Fruit fly (Drosophila melanogaster) whole organism, embryonic: Measurements from ENCODE around the gene yellow-f.

Source experiments
- Aef1 ChIP-seq: fragments of 200-800 bp; sonication (Bioruptor generic); IDR thresholded peaks from 3 replicates; pipeline ENCODE4 v1.3.6; 2022; ENCODE audit warnings: missing biosample characterization, missing genetic modification characterization
- C15 ChIP-seq: fragments of 200-800 bp; sonication (Bioruptor generic); IDR thresholded peaks from 3 replicates; pipeline ENCODE4 v1.3.6; 2022; ENCODE audit warnings: missing biosample characterization, missing genetic modification characterization
- CG10147 ChIP-seq: fragments of 200-800 bp; sonication (Bioruptor generic); optimal IDR thresholded peaks from 2 replicates; lab custom pipeline; 2019; ENCODE audit warnings: missing biosample characterization, mild to moderate bottlenecking, missing genetic modification characterization, moderate library complexity
- CG10366 ChIP-seq: fragments of 200-800 bp; sonication (Bioruptor generic); IDR thresholded peaks from 2 replicates; pipeline ENCODE4 v1.3.6; 2022; ENCODE audit warnings: missing biosample characterization, missing genetic modification characterization
- CG10565 ChIP-seq: fragments of 200-800 bp; sonication (Bioruptor generic); optimal IDR thresholded peaks from 3 replicates; lab custom pipeline; 2016; ENCODE audit warnings: missing biosample characterization, mild to moderate bottlenecking, missing genetic modification characterization
- CG13894 ChIP-seq: fragments of 200-800 bp; sonication (Bioruptor generic); optimal IDR thresholded peaks from 3 replicates; lab custom pipeline; 2018; ENCODE audit warnings: missing biosample characterization, mild to moderate bottlenecking, missing genetic modification characterization, moderate library complexity
- CG14860 ChIP-seq: fragments of 200-800 bp; sonication (Bioruptor generic); IDR thresholded peaks from 3 replicates; pipeline ENCODE4 v1.3.6; 2022; ENCODE audit warnings: missing biosample characterization, missing genetic modification characterization; ENCODE audit not compliant: partially characterized antibody
- CG16779 ChIP-seq: fragments of 200-800 bp; sonication (Bioruptor generic); IDR thresholded peaks from 2 replicates; pipeline ENCODE4 v1.3.6; 2022; ENCODE audit warnings: missing biosample characterization, missing genetic modification characterization
- CG2889 ChIP-seq: fragments of 200-800 bp; sonication (Bioruptor generic); IDR thresholded peaks from 3 replicates; pipeline ENCODE4 v1.3.6; 2022; ENCODE audit warnings: missing biosample characterization, missing genetic modification characterization
- CG32532 ChIP-seq: fragments of 200-800 bp; sonication (Bioruptor generic); IDR thresholded peaks from 2 replicates; pipeline ENCODE4 v1.3.6; 2022; ENCODE audit warnings: missing biosample characterization, missing genetic modification characterization
- CG32767 ChIP-seq: fragments of 200-800 bp; sonication (Bioruptor generic); IDR thresholded peaks from 2 replicates; pipeline ENCODE4 v1.3.6; 2022; ENCODE audit warnings: missing biosample characterization, missing genetic modification characterization
- CG34422 ChIP-seq: fragments of 200-800 bp; sonication (Bioruptor generic); IDR thresholded peaks from 3 replicates; pipeline ENCODE4 v1.3.6; 2022; ENCODE audit warnings: missing biosample characterization, missing genetic modification characterization
- CG6791 ChIP-seq: fragments of 200-800 bp; sonication (Bioruptor generic); IDR thresholded peaks from 3 replicates; pipeline ENCODE4 v1.3.6; 2022; ENCODE audit warnings: missing biosample characterization, missing genetic modification characterization; ENCODE audit not compliant: partially characterized antibody
- CG6813 ChIP-seq: fragments of 200-800 bp; sonication (Bioruptor generic); optimal IDR thresholded peaks from 2 replicates; lab custom pipeline; 2017; ENCODE audit warnings: missing biosample characterization, missing genetic modification characterization, mild to moderate bottlenecking, moderate library complexity, missing genetic modification reagents
- CG7963 ChIP-seq: fragments of 200-800 bp; sonication (Bioruptor generic); IDR thresholded peaks from 3 replicates; pipeline ENCODE4 v1.3.6; 2022; ENCODE audit warnings: missing biosample characterization, missing genetic modification characterization; ENCODE audit not compliant: partially characterized antibody
- CG8281 ChIP-seq: fragments of 200-800 bp; sonication (Bioruptor generic); optimal IDR thresholded peaks from 2 replicates; lab custom pipeline; 2018; ENCODE audit warnings: missing biosample characterization, mild to moderate bottlenecking, missing genetic modification characterization, moderate library complexity
- CG9727 ChIP-seq: fragments of 200-800 bp; sonication (Bioruptor generic); optimal IDR thresholded peaks from 3 replicates; lab custom pipeline; 2017; ENCODE audit warnings: missing biosample characterization, mild to moderate bottlenecking, missing genetic modification characterization
- CG9932 ChIP-seq: fragments of 200-800 bp; sonication (Bioruptor generic); IDR thresholded peaks from 2 replicates; pipeline ENCODE4 v1.3.6; 2022; ENCODE audit warnings: missing biosample characterization, missing genetic modification characterization
- Camta ChIP-seq: fragments of 200-800 bp; sonication (Bioruptor generic); optimal IDR thresholded peaks from 2 replicates; lab custom pipeline; 2016; ENCODE audit warnings: missing biosample characterization, missing genetic modification characterization
- D ChIP-seq, 2 experiments: fragments of 200-800 bp in 1 of 2; fragments of >200 bp in 1 of 2; sonication (Bioruptor generic) in 1 of 2; optimal IDR thresholded peaks; 2 replicates in 1 of 2; 3 replicates in 1 of 2; lab custom pipeline; 2017; ENCODE audit warnings: mild to moderate bottlenecking in 1 of 2, missing biosample characterization in 1 of 2, missing genetic modification characterization in 1 of 2, missing genetic modification reagents in 1 of 2
- Dp ChIP-seq: fragments of 200-800 bp; sonication (Bioruptor generic); optimal IDR thresholded peaks from 2 replicates; lab custom pipeline; 2018; ENCODE audit warnings: missing biosample characterization, mild to moderate bottlenecking, missing genetic modification characterization, moderate library complexity
- Ets97D ChIP-seq: fragments of 200-800 bp; sonication (Bioruptor generic); optimal IDR thresholded peaks from 3 replicates; lab custom pipeline; 2016; ENCODE audit warnings: missing biosample characterization, missing genetic modification characterization
- Gug ChIP-seq: fragments of 200-800 bp; sonication (Bioruptor generic); IDR thresholded peaks from 4 replicates; pipeline ENCODE4 v1.3.6; 2022; ENCODE audit warnings: missing biosample characterization, missing genetic modification characterization
- HHEX ChIP-seq: fragments of 200-800 bp; sonication (Bioruptor generic); optimal IDR thresholded peaks from 3 replicates; lab custom pipeline; 2017; ENCODE audit warnings: missing biosample characterization, mild to moderate bottlenecking, missing genetic modification characterization, missing genetic modification reagents
- Hr39 ChIP-seq: fragments of >200 bp; optimal IDR thresholded peaks from 2 replicates; lab custom pipeline; 2017
- Myb ChIP-seq: fragments of 200-800 bp; sonication (Bioruptor generic); optimal IDR thresholded peaks from 2 replicates; lab custom pipeline; 2016; ENCODE audit warnings: missing biosample characterization, missing genetic modification characterization
- Oaz ChIP-seq: fragments of 200-800 bp; sonication (Bioruptor generic); IDR thresholded peaks from 2 replicates; pipeline ENCODE4 v1.3.6; 2022; ENCODE audit warnings: missing biosample characterization, missing genetic modification characterization
- Opbp ChIP-seq: fragments of 200-800 bp; sonication (Bioruptor generic); IDR thresholded peaks from 3 replicates; pipeline ENCODE4 v1.3.6; 2022; ENCODE audit warnings: missing biosample characterization, missing genetic modification characterization; ENCODE audit not compliant: partially characterized antibody
- Sox102F ChIP-seq: fragments of 200-800 bp; sonication (Bioruptor generic); optimal IDR thresholded peaks from 2 replicates; lab custom pipeline; 2018; ENCODE audit warnings: missing biosample characterization, mild to moderate bottlenecking, missing genetic modification characterization, moderate library complexity
- Xbp1 ChIP-seq: fragments of 200-800 bp; sonication (Bioruptor generic); optimal IDR thresholded peaks from 3 replicates; lab custom pipeline; 2016; ENCODE audit warnings: missing biosample characterization, mild to moderate bottlenecking, missing genetic modification characterization
- al ChIP-seq: fragments of 200-800 bp; sonication (Bioruptor generic); IDR thresholded peaks from 2 replicates; pipeline ENCODE4 v1.3.6; 2022; ENCODE audit warnings: missing biosample characterization, missing genetic modification characterization
- ato ChIP-seq: fragments of 200-800 bp; sonication (Bioruptor generic); IDR thresholded peaks from 2 replicates; pipeline ENCODE4 v1.3.6; 2022; ENCODE audit warnings: missing biosample characterization, missing genetic modification characterization; ENCODE audit not compliant: partially characterized antibody
- bbx ChIP-seq: fragments of 200-800 bp; sonication (Bioruptor generic); IDR thresholded peaks from 2 replicates; pipeline ENCODE4 v1.3.6; 2022; ENCODE audit warnings: missing biosample characterization, missing genetic modification characterization; ENCODE audit not compliant: partially characterized antibody
- ci ChIP-seq: fragments of 200-800 bp; sonication (Bioruptor generic); IDR thresholded peaks from 3 replicates; pipeline ENCODE4 v1.3.6; 2022; ENCODE audit warnings: missing biosample characterization, missing genetic modification characterization
- dati ChIP-seq: fragments of 200-800 bp; sonication (Bioruptor generic); IDR thresholded peaks from 2 replicates; pipeline ENCODE4 v1.3.6; 2022; ENCODE audit warnings: missing biosample characterization, missing genetic modification characterization
- eyg ChIP-seq: fragments of 200-800 bp; sonication (Bioruptor generic); optimal IDR thresholded peaks from 3 replicates; lab custom pipeline; 2016; ENCODE audit warnings: missing biosample characterization, missing genetic modification characterization
- fd96Cb ChIP-seq: fragments of 200-800 bp; sonication (Bioruptor generic); optimal IDR thresholded peaks from 2 replicates; lab custom pipeline; 2018; ENCODE audit warnings: missing biosample characterization, mild to moderate bottlenecking, missing genetic modification characterization, moderate library complexity
- fru ChIP-seq: fragments of >200 bp; optimal IDR thresholded peaks from 2 replicates; lab custom pipeline; 2017
- grau ChIP-seq: fragments of 200-800 bp; optimal IDR thresholded peaks from 3 replicates; lab custom pipeline; 2019; ENCODE audit warnings: missing biosample characterization, mild to moderate bottlenecking, missing genetic modification characterization, moderate library complexity
- her ChIP-seq: fragments of 200-800 bp; sonication (Bioruptor generic); optimal IDR thresholded peaks from 2 replicates; lab custom pipeline; 2016; ENCODE audit warnings: missing biosample characterization, missing genetic modification characterization
- insv ChIP-seq, 2 experiments: fragments of 200-800 bp; sonication (Bioruptor generic); optimal IDR thresholded peaks; 3 replicates each; lab custom pipeline; 2016 to 2018; ENCODE audit warnings: missing biosample characterization in 2 of 2, missing genetic modification characterization in 2 of 2
- lmd ChIP-seq: fragments of 200-800 bp; sonication (Bioruptor generic); IDR thresholded peaks from 2 replicates; pipeline ENCODE4 v1.3.6; 2022; ENCODE audit warnings: missing biosample characterization, missing genetic modification characterization
- luna ChIP-seq: fragments of 200-800 bp; sonication (Bioruptor generic); optimal IDR thresholded peaks from 2 replicates; lab custom pipeline; 2016; ENCODE audit warnings: missing biosample characterization, missing genetic modification characterization
- repo ChIP-seq: fragments of 200-800 bp; sonication (Bioruptor generic); optimal IDR thresholded peaks from 2 replicates; lab custom pipeline; 2016; ENCODE audit warnings: missing biosample characterization, missing genetic modification characterization
- sens ChIP-seq: fragments of 200-800 bp; sonication (Bioruptor generic); peaks from one replicate; lab custom pipeline; 2016; ENCODE audit warnings: missing biosample characterization, missing genetic modification characterization
- seq ChIP-seq: fragments of 200-800 bp; sonication (Bioruptor generic); IDR thresholded peaks from 2 replicates; pipeline ENCODE4 v1.3.6; 2022; ENCODE audit warnings: missing biosample characterization, missing genetic modification characterization
- stc ChIP-seq: fragments of 200-800 bp; sonication (Bioruptor generic); IDR thresholded peaks from 2 replicates; pipeline ENCODE4 v1.3.6; 2022; ENCODE audit warnings: missing biosample characterization, missing genetic modification characterization
- tna ChIP-seq: fragments of 200-800 bp; sonication (Bioruptor generic); IDR thresholded peaks from 2 replicates; pipeline ENCODE4 v1.3.6; 2022; ENCODE audit warnings: missing biosample characterization, missing genetic modification characterization; ENCODE audit not compliant: partially characterized antibody
- toy ChIP-seq: fragments of 200-800 bp; sonication (Bioruptor generic); IDR thresholded peaks from 2 replicates; pipeline ENCODE4 v1.3.6; 2022; ENCODE audit warnings: missing biosample characterization, missing genetic modification characterization
- vvl ChIP-seq: fragments of 200-800 bp; sonication (Bioruptor generic); IDR thresholded peaks from 2 replicates; pipeline ENCODE4 v1.3.6; 2022; ENCODE audit warnings: missing biosample characterization, missing genetic modification characterization
- zfh2 ChIP-seq: fragments of 200-800 bp; sonication (Bioruptor generic); optimal IDR thresholded peaks from 2 replicates; lab custom pipeline; 2016; ENCODE audit warnings: missing biosample characterization, missing genetic modification characterization

Gene yellow-f

dm6 chr3R:13039037-13039583 lies 46.1 kb upstream of the yellow-f start (continued):
- TF ChIP-seq Sox102F (GFP tag; lab: Kevin White, UChicago) (no peak), ci (GFP tag; lab: Robert Waterston, UW) (no peak), HHEX (no peak), fd96Cb (no peak), C15 (no peak), lmd (GFP tag; lab: Robert Waterston, UW) (peak; percentile 36; the same call in 1 of the 2 replicates), Camta (GFP tag; lab: Kevin White, UChicago) (no peak), tna (GFP tag; lab: Robert Waterston, UW) (no peak), CG7963 (GFP tag; lab: Robert Waterston, UW) (no peak), Myb (GFP tag; lab: Kevin White, UChicago) (no peak), Ets97D (GFP tag; lab: Kevin White, UChicago) (no peak), vvl (GFP tag; lab: Robert Waterston, UW) (peak; percentile 57; the same call in 1 of the 2 replicates), stc (GFP tag; lab: Robert Waterston, UW) (no peak), CG6813 (GFP tag; lab: Kevin White, UChicago) (no peak), al (0 out of 2 replicates have a peak, but pooled peaks have one; percentile 12), D (optimal IDR thresholded peaks at IDR 0.05; lab: Kevin White, UChicago) (no peak), D (GFP tag; optimal IDR thresholded peaks at IDR 0.05; lab: Kevin White, UChicago) (no peak), Oaz (GFP tag; lab: Robert Waterston, UW) (no peak), CG2889 (GFP tag; lab: Robert Waterston, UW) (no peak), insv (GFP tag; optimal IDR thresholded peaks at IDR 0.05; lab: Kevin White, UChicago) (no peak), CG9932 (GFP tag; lab: Robert Waterston, UW) (peak; percentile 47), zfh2 (GFP tag; lab: Kevin White, UChicago) (peak; percentile 10), CG34422 (GFP tag; lab: Robert Waterston, UW) (no peak), CG32767 (GFP tag; lab: Robert Waterston, UW) (no peak), CG13894 (tag; lab: Kevin White, UChicago) (no peak), CG32532 (GFP tag; lab: Robert Waterston, UW) (no peak), CG14860 (GFP tag; lab: Robert Waterston, UW) (no peak), Opbp (no peak), repo (GFP tag; lab: Kevin White, UChicago) (no peak), Hr39 (lab: Kevin White, UChicago) (no peak), eyg (no peak), her (GFP tag; lab: Kevin White, UChicago) (no peak), CG6791 (GFP tag; lab: Robert Waterston, UW) (no peak), seq (GFP tag; lab: Robert Waterston, UW) (no peak), Xbp1 (no peak), bbx (no peak), toy (GFP tag; lab: Robert Waterston, UW) (no peak), CG10147 (GFP tag; lab: Kevin White, UChicago) (no peak), CG8281 (tag; lab: Kevin White, UChicago) (no peak), grau (tag; lab: Kevin White, UChicago) (peak; percentile 55), Dp (GFP tag; lab: Kevin White, UChicago) (no peak), sens (GFP tag; lab: Kevin White, UChicago) (peak; percentile 61), CG9727 (GFP tag; lab: Kevin White, UChicago) (no peak), fru (lab: Kevin White, UChicago) (no peak), ato (GFP tag; lab: Robert Waterston, UW) (no peak), dati (GFP tag; lab: Robert Waterston, UW) (no peak), Aef1 (peak; percentile 40; the same call in 1 of the 3 replicates), CG10565 (GFP tag; lab: Kevin White, UChicago) (no peak), CG10366 (GFP tag; lab: Robert Waterston, UW) (0 out of 2 replicates have a peak, but pooled peaks have one; percentile 11), Gug (GFP tag; lab: Robert Waterston, UW) (peak; percentile 53; the same call in 3 of the 4 replicates), luna (GFP tag; lab: Kevin White, UChicago) (no peak), CG16779 (GFP tag; lab: Robert Waterston, UW) (no peak)
